Worm (Caenorhabditis elegans) whole organism, late embryonic: ENCODE measurements around the gene F38C2.1.

Experiments
- hlh-30 ChIP-seq: sonication (generic microtip); optimal IDR thresholded peaks from 2 replicates; lab custom pipeline; 2017; ENCODE audit warnings: antibody characterized with exemption, missing genetic modification characterization, missing compliant biosample characterization; ENCODE audit not compliant: insufficient read depth
- nfya-1 ChIP-seq: sonication (generic microtip); optimal IDR thresholded peaks from 2 replicates; lab custom pipeline; 2017; ENCODE audit warnings: missing genetic modification characterization, mild to moderate bottlenecking, missing compliant biosample characterization, antibody characterized with exemption, moderate library complexity
- pag-3 ChIP-seq: sonication (generic microtip); optimal IDR thresholded peaks from 2 replicates; lab custom pipeline; 2016; ENCODE audit warnings: missing compliant biosample characterization, missing genetic modification characterization, borderline replicate concordance
- pha-4 ChIP-seq: fragments of 150-350 bp; optimal IDR thresholded peaks from 2 replicates; lab custom pipeline; 2018; ENCODE audit warnings: missing biosample characterization, missing genetic modification reagents, missing genetic modification characterization
- pqm-1 ChIP-seq: sonication (generic microtip); optimal IDR thresholded peaks from 2 replicates; lab custom pipeline; 2016; ENCODE audit warnings: missing genetic modification characterization, missing compliant biosample characterization
- unc-86 ChIP-seq: sonication (generic microtip); optimal IDR thresholded peaks from 2 replicates; lab custom pipeline; 2016; ENCODE audit warnings: missing genetic modification characterization, missing compliant biosample characterization

DNA sequence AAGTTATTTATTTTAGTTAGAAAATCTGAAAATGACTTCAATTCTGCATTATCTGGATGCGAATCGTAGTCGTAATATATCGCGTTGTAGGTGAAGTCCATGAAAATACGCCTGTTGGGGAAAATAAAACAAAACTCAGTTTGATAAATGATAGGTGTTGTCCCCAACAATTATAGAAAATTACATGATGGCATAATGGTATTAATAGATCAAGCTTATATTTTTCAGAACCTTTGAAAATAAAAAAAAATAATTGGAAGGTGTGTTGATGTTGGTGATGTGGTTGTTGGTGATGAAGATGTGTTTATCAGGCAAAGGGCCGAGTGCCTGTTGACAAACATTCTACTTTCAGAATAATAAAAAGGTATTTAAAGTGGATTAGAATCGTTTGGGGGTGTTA is 8.7 kb upstream of the F38C2.1 start, which contains the start of gene srw-61:
- TF ChIP-seq pag-3 (tag; lab: Kevin White, UChicago) = no peak
- no peak for TF ChIP-seq unc-86 (tag; lab: Kevin White, UChicago)
- no peak for TF ChIP-seq pha-4
- no peak for TF ChIP-seq hlh-30 (tag; lab: Kevin White, UChicago)
- TF ChIP-seq pqm-1 (tag; lab: Kevin White, UChicago) = no peak
- no peak for TF ChIP-seq nfya-1
